Worm (Caenorhabditis elegans) whole organism, L4 larva: ENCODE measurements around the gene C06E4.2.

Experiments used
- ceh-32 ChIP-seq: sonication (generic microtip); optimal IDR thresholded peaks from 2 replicates; lab custom pipeline; 2016; ENCODE audit warnings: mild to moderate bottlenecking, missing genetic modification characterization, missing compliant biosample characterization; ENCODE audit not compliant: poor library complexity
- lsy-2 ChIP-seq, 2 experiments: fragments of 150-350 bp in 1 of 2; sonication (generic microtip) in 1 of 2; optimal IDR thresholded peaks; 2 replicates each; lab custom pipeline; 2014 to 2017; ENCODE audit warnings: missing biosample characterization in 2 of 2, missing genetic modification characterization in 2 of 2
- nhr-28 ChIP-seq: fragments of 150-350 bp; optimal IDR thresholded peaks from 2 replicates; lab custom pipeline; 2014; ENCODE audit warnings: missing biosample characterization, missing genetic modification characterization

DNA sequence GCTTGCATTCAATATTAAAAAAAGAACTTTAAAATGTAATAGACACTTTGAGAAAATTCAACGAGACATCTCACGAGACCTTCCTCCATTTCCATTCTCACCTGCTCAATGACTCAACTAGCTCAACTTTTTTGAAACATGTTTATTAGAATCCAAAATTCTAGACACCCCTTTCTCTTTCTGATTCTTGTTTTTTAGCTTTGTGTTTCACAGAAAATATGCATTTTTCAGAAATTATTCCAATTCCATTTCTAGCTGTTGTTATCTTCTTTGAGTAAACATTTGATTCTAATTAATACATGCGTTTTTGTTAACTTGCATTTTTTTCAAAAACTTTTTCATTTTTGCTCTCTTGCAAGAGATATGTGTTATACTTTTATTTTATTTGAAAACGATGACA is 24.7 kb downstream of the C06E4.2 start:
- no peak for TF ChIP-seq lsy-2 (tag; optimal IDR thresholded peaks at IDR 0.05; lab: Kevin White, UChicago)
- no peak for TF ChIP-seq ceh-32
- TF ChIP-seq nhr-28 (tag; lab: Kevin White, UChicago), result no peak
